Worm (Caenorhabditis elegans) whole organism, late embryonic: ENCODE measurements around the gene egrh-1.

Experiments
- C08G9.2 ChIP-seq: sonication (generic microtip); optimal IDR thresholded peaks from 2 replicates; lab custom pipeline; 2016; ENCODE audit warnings: mild to moderate bottlenecking, missing genetic modification characterization, moderate library complexity, missing compliant biosample characterization
- C38D4.7 ChIP-seq: fragments of 200-800 bp; sonication (Bioruptor generic); optimal IDR thresholded peaks from 2 replicates; lab custom pipeline; 2018; ENCODE audit warnings: mild to moderate bottlenecking, missing genetic modification characterization, moderate library complexity, missing compliant biosample characterization
- F13H6.1 ChIP-seq: sonication (generic microtip); optimal IDR thresholded peaks from 2 replicates; lab custom pipeline; 2016; ENCODE audit warnings: missing genetic modification characterization, missing compliant biosample characterization
- K02D7.2 ChIP-seq: sonication (generic microtip); optimal IDR thresholded peaks from 2 replicates; lab custom pipeline; 2017; ENCODE audit warnings: mild to moderate bottlenecking, missing genetic modification characterization, missing compliant biosample characterization
- T23F11.4 ChIP-seq: fragments of 200-800 bp; sonication (Bioruptor generic); optimal IDR thresholded peaks from 2 replicates; lab custom pipeline; 2018; ENCODE audit warnings: mild to moderate bottlenecking, missing genetic modification characterization, missing compliant biosample characterization
- ceh-14 ChIP-seq: sonication (generic microtip); optimal IDR thresholded peaks from 2 replicates; lab custom pipeline; 2016; ENCODE audit warnings: missing genotype, missing genetic modification characterization, missing compliant biosample characterization
- ceh-18 ChIP-seq: sonication (generic microtip); optimal IDR thresholded peaks from 2 replicates; lab custom pipeline; 2016; ENCODE audit warnings: missing genetic modification characterization, missing compliant biosample characterization
- ceh-19 ChIP-seq: fragments of 200-800 bp; sonication (Bioruptor generic); optimal IDR thresholded peaks from 2 replicates; lab custom pipeline; 2018; ENCODE audit warnings: mild to moderate bottlenecking, missing genetic modification characterization, missing compliant biosample characterization
- ceh-2 ChIP-seq: sonication (generic microtip); optimal IDR thresholded peaks from 2 replicates; lab custom pipeline; 2016; ENCODE audit warnings: missing genotype, missing genetic modification characterization, missing compliant biosample characterization
- ceh-31 ChIP-seq: sonication (generic microtip); optimal IDR thresholded peaks from 2 replicates; lab custom pipeline; 2016; ENCODE audit warnings: missing genetic modification characterization, missing compliant biosample characterization
- ceh-34 ChIP-seq: sonication (generic microtip); optimal IDR thresholded peaks from 2 replicates; lab custom pipeline; 2016; ENCODE audit warnings: mild to moderate bottlenecking, missing genetic modification characterization, missing compliant biosample characterization
- ceh-45 ChIP-seq: fragments of 200-800 bp; sonication (Bioruptor generic); IDR thresholded peaks from 2 replicates; pipeline ENCODE4 v1.3.6; 2022; ENCODE audit warnings: missing genetic modification reagents, missing genetic modification characterization, missing compliant biosample characterization
- dmd-4 ChIP-seq: sonication (generic microtip); optimal IDR thresholded peaks from 2 replicates; lab custom pipeline; 2016; ENCODE audit warnings: borderline replicate concordance, missing genetic modification characterization, missing compliant biosample characterization
- dve-1 ChIP-seq: sonication (generic microtip); optimal IDR thresholded peaks from 2 replicates; lab custom pipeline; 2017; ENCODE audit warnings: antibody characterized with exemption, mild to moderate bottlenecking, missing genetic modification characterization, missing compliant biosample characterization
- elt-2 ChIP-seq: sonication (generic microtip); optimal IDR thresholded peaks from 2 replicates; lab custom pipeline; 2016; ENCODE audit warnings: missing genetic modification reagents, missing genetic modification characterization, missing compliant biosample characterization
- elt-4 ChIP-seq: sonication (generic microtip); optimal IDR thresholded peaks from 2 replicates; lab custom pipeline; 2016; ENCODE audit warnings: missing genetic modification characterization, missing compliant biosample characterization
- ets-4 ChIP-seq: sonication (generic microtip); optimal IDR thresholded peaks from 2 replicates; lab custom pipeline; 2016; ENCODE audit warnings: missing genetic modification characterization, missing compliant biosample characterization
- eyg-1 ChIP-seq: sonication (generic microtip); optimal IDR thresholded peaks from 2 replicates; lab custom pipeline; 2016; ENCODE audit warnings: missing genotype, missing genetic modification characterization, missing compliant biosample characterization
- fkh-10 ChIP-seq: fragments of 150-350 bp; optimal IDR thresholded peaks from 2 replicates; lab custom pipeline; 2014; ENCODE audit warnings: missing biosample characterization, missing genetic modification reagents, missing genetic modification characterization
- fkh-6 ChIP-seq: sonication (generic microtip); optimal IDR thresholded peaks from 2 replicates; lab custom pipeline; 2016; ENCODE audit warnings: missing genetic modification characterization, missing compliant biosample characterization
- gmeb-2 ChIP-seq: sonication (generic microtip); optimal IDR thresholded peaks from 2 replicates; lab custom pipeline; 2016; ENCODE audit warnings: missing genetic modification characterization, inconsistent platforms, missing compliant biosample characterization
- hlh-13 ChIP-seq: fragments of 200-800 bp; sonication (Bioruptor generic); optimal IDR thresholded peaks from 2 replicates; lab custom pipeline; 2018; ENCODE audit warnings: mild to moderate bottlenecking, missing genetic modification characterization, missing compliant biosample characterization
- hlh-15 ChIP-seq: sonication (generic microtip); optimal IDR thresholded peaks from 2 replicates; lab custom pipeline; 2016; ENCODE audit warnings: missing genetic modification characterization, missing compliant biosample characterization
- hlh-30 ChIP-seq: sonication (generic microtip); optimal IDR thresholded peaks from 2 replicates; lab custom pipeline; 2017; ENCODE audit warnings: antibody characterized with exemption, missing genetic modification characterization, missing compliant biosample characterization; ENCODE audit not compliant: insufficient read depth
- hlh-8 ChIP-seq: sonication (generic microtip); optimal IDR thresholded peaks from 2 replicates; lab custom pipeline; 2016; ENCODE audit warnings: missing genotype, missing genetic modification characterization, missing compliant biosample characterization
- lim-6 ChIP-seq: sonication (generic microtip); optimal IDR thresholded peaks from 2 replicates; lab custom pipeline; 2016; ENCODE audit warnings: missing genetic modification characterization, missing compliant biosample characterization
- lin-11 ChIP-seq: fragments of 200-800 bp; sonication (Bioruptor generic); optimal IDR thresholded peaks from 2 replicates; lab custom pipeline; 2018; ENCODE audit warnings: mild to moderate bottlenecking, missing genetic modification characterization, missing compliant biosample characterization
- madf-2 ChIP-seq: sonication (generic microtip); optimal IDR thresholded peaks from 2 replicates; lab custom pipeline; 2017; ENCODE audit warnings: missing genetic modification characterization, missing compliant biosample characterization
- mec-3 ChIP-seq: sonication (generic microtip); optimal IDR thresholded peaks from 2 replicates; lab custom pipeline; 2016; ENCODE audit warnings: borderline replicate concordance, missing genetic modification characterization, missing compliant biosample characterization
- nfya-1 ChIP-seq: sonication (generic microtip); optimal IDR thresholded peaks from 2 replicates; lab custom pipeline; 2017; ENCODE audit warnings: missing genetic modification characterization, mild to moderate bottlenecking, missing compliant biosample characterization, antibody characterized with exemption, moderate library complexity
- nhr-11 ChIP-seq: fragments of 150-350 bp; optimal IDR thresholded peaks from 2 replicates; lab custom pipeline; 2014; ENCODE audit warnings: missing biosample characterization, missing genetic modification characterization
- npax-4 ChIP-seq: sonication (generic microtip); optimal IDR thresholded peaks from 2 replicates; lab custom pipeline; 2016; ENCODE audit warnings: missing genetic modification characterization, missing compliant biosample characterization
- pat-9 ChIP-seq: fragments of 200-800 bp; sonication (Bioruptor generic); optimal IDR thresholded peaks from 2 replicates; lab custom pipeline; 2018; ENCODE audit warnings: mild to moderate bottlenecking, missing genetic modification characterization, moderate library complexity, missing compliant biosample characterization
- pha-4 ChIP-seq: fragments of 150-350 bp; optimal IDR thresholded peaks from 2 replicates; lab custom pipeline; 2018; ENCODE audit warnings: missing biosample characterization, missing genetic modification reagents, missing genetic modification characterization
- sdc-2 ChIP-seq: sonication (generic microtip); optimal IDR thresholded peaks from 2 replicates; lab custom pipeline; 2016; ENCODE audit warnings: missing genotype, missing genetic modification characterization, missing compliant biosample characterization
- syd-9 ChIP-seq: sonication (generic microtip); optimal IDR thresholded peaks from 2 replicates; lab custom pipeline; 2016; ENCODE audit warnings: mild to moderate bottlenecking, missing genetic modification characterization, moderate library complexity, missing compliant biosample characterization
- tbx-2 ChIP-seq: sonication (generic microtip); optimal IDR thresholded peaks from 2 replicates; lab custom pipeline; 2016; ENCODE audit warnings: missing genetic modification characterization, missing compliant biosample characterization
- unc-42 ChIP-seq: sonication (generic microtip); optimal IDR thresholded peaks from 2 replicates; lab custom pipeline; 2016; ENCODE audit warnings: missing genotype, missing genetic modification characterization, missing compliant biosample characterization
- unc-55 ChIP-seq: sonication (generic microtip); optimal IDR thresholded peaks from 2 replicates; lab custom pipeline; 2017; ENCODE audit warnings: missing biosample characterization, missing genetic modification reagents, missing genetic modification characterization
- unc-86 ChIP-seq: sonication (generic microtip); optimal IDR thresholded peaks from 2 replicates; lab custom pipeline; 2016; ENCODE audit warnings: missing genetic modification characterization, missing compliant biosample characterization
- ztf-16 ChIP-seq: sonication (generic microtip); optimal IDR thresholded peaks from 2 replicates; lab custom pipeline; 2017; ENCODE audit warnings: missing genetic modification characterization, missing compliant biosample characterization

egrh-1 gene

DNA sequence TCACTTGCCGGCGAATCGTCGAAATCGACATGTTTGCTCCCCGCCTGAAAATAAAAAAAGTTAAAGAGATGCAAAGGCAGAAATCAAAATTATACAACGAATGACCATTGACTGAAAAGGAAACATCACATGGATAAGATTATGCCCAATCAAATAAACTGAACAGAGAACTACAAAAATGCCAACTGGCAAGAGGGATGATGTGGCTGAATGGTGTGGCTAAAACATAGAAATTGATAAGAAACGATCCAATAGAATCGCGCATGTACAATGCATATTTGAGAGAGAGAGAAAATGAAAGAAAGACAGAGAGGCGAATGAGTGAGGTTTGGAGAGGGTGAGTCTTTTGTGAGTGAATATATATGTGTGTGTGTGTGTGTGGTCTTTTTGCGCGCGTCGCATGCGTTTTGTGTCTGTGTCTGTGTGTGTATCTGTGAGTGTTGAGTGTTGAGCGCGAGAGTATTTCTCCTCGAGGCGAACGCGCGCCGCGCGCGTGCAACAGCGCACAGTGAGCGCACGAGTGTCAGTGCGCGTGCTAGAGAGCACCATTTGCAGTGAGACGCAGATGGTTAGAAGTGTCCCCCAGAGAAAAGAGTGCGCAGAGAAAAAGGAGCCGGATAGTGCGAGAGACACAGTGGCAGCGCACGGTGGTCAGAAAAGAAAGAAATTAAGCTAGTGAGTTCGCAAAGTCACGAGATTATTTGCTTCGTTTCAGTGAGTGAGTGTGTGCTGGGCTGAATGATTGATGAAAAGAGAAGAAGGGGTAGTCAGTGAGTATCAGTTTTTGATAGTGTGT is 27.1 kb upstream of the egrh-1 start, which contains the start of gene epn-1 (continued):
- TF ChIP-seq pat-9 (tag; lab: Kevin White, UChicago) (peak; percentile 52), C08G9.2 (tag; lab: Kevin White, UChicago) (peak; percentile 76), F13H6.1 (tag; lab: Kevin White, UChicago) (peak; percentile 95), dve-1 (peak; percentile 81), eyg-1 (tag; lab: Kevin White, UChicago) (peak; percentile 85), elt-4 (tag; lab: Kevin White, UChicago) (no peak), unc-55 (GFP tag; lab: Kevin White, UChicago) (peak; percentile 89), K02D7.2 (tag; lab: Kevin White, UChicago) (peak; percentile 38), hlh-8 (tag; lab: Kevin White, UChicago) (peak; percentile 50), unc-86 (tag; lab: Kevin White, UChicago) (peak; percentile 22), madf-2 (tag; lab: Kevin White, UChicago) (peak; percentile 81), dmd-4 (tag; lab: Kevin White, UChicago) (peak; percentile 64), hlh-13 (GFP tag; lab: Kevin White, UChicago) (no peak), ceh-19 (GFP tag; lab: Kevin White, UChicago) (peak; percentile 54), ets-4 (tag; lab: Kevin White, UChicago) (peak; percentile 85), nhr-11 (tag; lab: Kevin White, UChicago) (no peak), fkh-10 (peak; percentile 8), gmeb-2 (tag; lab: Kevin White, UChicago) (no peak)
- TF ChIP-seq, all 69 proteins: peak for 50

ce11 chrX:14819495-14819894 is 26.2 kb upstream of the egrh-1 start:
- TF ChIP-seq lin-11 (tag; lab: Kevin White, UChicago) (no peak), dmd-4 (tag; lab: Kevin White, UChicago) (no peak), mec-3 (tag; lab: Kevin White, UChicago) (no peak), nfya-1 (no peak), ztf-16 (no peak), pha-4 (no peak), ceh-14 (tag; lab: Kevin White, UChicago) (no peak), fkh-6 (tag; lab: Kevin White, UChicago) (no peak), hlh-30 (tag; lab: Kevin White, UChicago) (no peak), C38D4.7 (GFP tag; lab: Kevin White, UChicago) (no peak)

- TF ChIP-seq tbx-2 (tag; lab: Kevin White, UChicago) (peak; percentile 67), sdc-2 (tag; lab: Kevin White, UChicago) (peak; percentile 76), T23F11.4 (no peak), unc-42 (peak; percentile 28), ceh-2 (peak; percentile 40), nhr-11 (tag; lab: Kevin White, UChicago) (no peak), hlh-8 (tag; lab: Kevin White, UChicago) (peak; percentile 0), ceh-18 (tag; lab: Kevin White, UChicago) (peak; percentile 38), syd-9 (tag; lab: Kevin White, UChicago) (peak; percentile 8), lim-6 (tag; lab: Kevin White, UChicago) (no peak), F13H6.1 (tag; lab: Kevin White, UChicago) (no peak), ceh-34 (tag; lab: Kevin White, UChicago) (peak; percentile 65), unc-55 (GFP tag; lab: Kevin White, UChicago) (peak; percentile 78), elt-2 (tag; lab: Kevin White, UChicago) (peak; percentile 11), fkh-6 (tag; lab: Kevin White, UChicago) (no peak), ceh-31 (peak; percentile 52), ceh-45 (GFP tag; lab: Robert Waterston, UW) (no peak), pha-4 (no peak), npax-4 (tag; lab: Kevin White, UChicago) (no peak), nfya-1 (peak; percentile 75), hlh-30 (tag; lab: Kevin White, UChicago) (peak; percentile 93), hlh-15 (tag; lab: Kevin White, UChicago) (no peak)
Observed at ce11 chrX:14824490-14825050, 21.2 kb upstream of the egrh-1 start, which contains the start of gene mbk-1. Gene mbk-1 (minus strand): TSS chrX:14824540.
